Fruit fly (Drosophila melanogaster) whole organism, wandering third instar larva: ENCODE measurements around the gene prtp.

Experiments
- Abd-B ChIP-seq: fragments of >200 bp; optimal IDR thresholded peaks from 2 replicates; lab custom pipeline; 2017; ENCODE audit warnings: missing biosample characterization, missing genetic modification characterization
- CG32264 ChIP-seq: fragments of 200-800 bp; sonication (Bioruptor generic); optimal IDR thresholded peaks from 2 replicates; lab custom pipeline; 2016; ENCODE audit warnings: missing biosample characterization, missing genetic modification characterization
- CG9705 ChIP-seq: fragments of 200-800 bp; sonication (Bioruptor generic); optimal IDR thresholded peaks from 2 replicates; lab custom pipeline; 2018; ENCODE audit warnings: missing biosample characterization, mild to moderate bottlenecking, missing genetic modification characterization
- CrebA ChIP-seq: fragments of 200-800 bp; sonication (Bioruptor generic); optimal IDR thresholded peaks from 2 replicates; lab custom pipeline; 2016; ENCODE audit warnings: missing biosample characterization, mild to moderate bottlenecking, missing genetic modification characterization, borderline replicate concordance
- Dfd ChIP-seq: fragments of >200 bp; optimal IDR thresholded peaks from 2 replicates; lab custom pipeline; 2017; ENCODE audit warnings: missing biosample characterization, missing genetic modification characterization
- Dif ChIP-seq: fragments of 200-275, 200-300 bp; sonication (Bioruptor generic); optimal IDR thresholded peaks from 2 replicates; lab custom pipeline; 2018; ENCODE audit warnings: missing biosample characterization, missing genetic modification characterization; ENCODE audit not compliant: partially characterized antibody
- GATAd ChIP-seq: sonication (Bioruptor generic); optimal IDR thresholded peaks from 2 replicates; lab custom pipeline; 2016; ENCODE audit warnings: missing biosample characterization, missing genetic modification characterization
- HLH106 ChIP-seq: fragments of 200-800 bp; optimal IDR thresholded peaks from 3 replicates; lab custom pipeline; 2019; ENCODE audit warnings: missing biosample characterization, mild to moderate bottlenecking, missing genetic modification characterization, moderate library complexity
- Hnf4 ChIP-seq: fragments of 200-800 bp; sonication (Bioruptor generic); optimal IDR thresholded peaks from 2 replicates; lab custom pipeline; 2016; ENCODE audit warnings: missing biosample characterization, mild to moderate bottlenecking, missing genetic modification characterization
- Hr78 ChIP-seq: fragments of >200 bp; optimal IDR thresholded peaks from 2 replicates; lab custom pipeline; 2017; ENCODE audit warnings: missing biosample characterization, missing genetic modification characterization
- Hr83 ChIP-seq: fragments of 200-300 bp; sonication (Bioruptor generic); optimal IDR thresholded peaks from 2 replicates; lab custom pipeline; 2016; ENCODE audit warnings: missing biosample characterization, mild to moderate bottlenecking, missing genetic modification characterization, moderate library complexity; ENCODE audit not compliant: poor library complexity, severe bottlenecking
- Jra ChIP-seq: sonication (Bioruptor generic); optimal IDR thresholded peaks from 2 replicates; lab custom pipeline; 2016; ENCODE audit warnings: missing biosample characterization, missing genetic modification characterization
- Mio ChIP-seq: sonication (Bioruptor generic); optimal IDR thresholded peaks from 2 replicates; lab custom pipeline; 2016; ENCODE audit warnings: missing biosample characterization, missing genetic modification characterization
- Myc ChIP-seq: fragments of >200 bp; optimal IDR thresholded peaks from 2 replicates; lab custom pipeline; 2017
- N ChIP-seq: fragments of >200 bp; optimal IDR thresholded peaks from 2 replicates; lab custom pipeline; 2018; ENCODE audit warnings: missing biosample characterization, missing external identifiers, missing genetic modification characterization
- OdsH ChIP-seq: fragments of 200-800 bp; sonication (Bioruptor generic); optimal IDR thresholded peaks from 2 replicates; lab custom pipeline; 2016; ENCODE audit warnings: missing biosample characterization, mild to moderate bottlenecking, missing genetic modification characterization
- Rel ChIP-seq, 2 experiments: fragments of 200-800 bp; sonication (Bioruptor generic) in 1 of 2; optimal IDR thresholded peaks; 2 replicates in 1 of 2; 3 replicates in 1 of 2; lab custom pipeline; 2016 to 2019; ENCODE audit warnings: mild to moderate bottlenecking in 2 of 2, missing biosample characterization in 2 of 2, missing genetic modification characterization in 2 of 2, moderate library complexity in 1 of 2
- Sp1 ChIP-seq: fragments of 200-800 bp; sonication (Bioruptor generic); optimal IDR thresholded peaks from 3 replicates; lab custom pipeline; 2019; ENCODE audit warnings: missing biosample characterization, mild to moderate bottlenecking, missing genetic modification characterization, moderate library complexity
- Vsx2 ChIP-seq: fragments of 200-300, 225-300 bp; sonication (Bioruptor generic); optimal IDR thresholded peaks from 2 replicates; lab custom pipeline; 2018; ENCODE audit warnings: missing biosample characterization, missing genetic modification characterization; ENCODE audit not compliant: partially characterized antibody
- br ChIP-seq: fragments of 200-800 bp; sonication (Bioruptor generic); optimal IDR thresholded peaks from 2 replicates; lab custom pipeline; 2016; ENCODE audit warnings: missing biosample characterization, missing genetic modification characterization
- brk ChIP-seq: fragments of 200-800 bp; sonication (Bioruptor generic); optimal IDR thresholded peaks from 2 replicates; lab custom pipeline; 2016; ENCODE audit warnings: missing biosample characterization, mild to moderate bottlenecking, missing genetic modification characterization
- dl ChIP-seq, 2 experiments: fragments of 175-275, 200-275 bp in 1 of 2; fragments of 200-275 bp in 1 of 2; sonication (Bioruptor generic); optimal IDR thresholded peaks; lab custom pipeline; 2018; ENCODE audit warnings: mild to moderate bottlenecking in 2 of 2, missing biosample characterization in 2 of 2, missing genetic modification characterization in 2 of 2, moderate library complexity in 2 of 2; ENCODE audit not compliant: partially characterized antibody in 2 of 2, insufficient read depth in 1 of 2
- dmrt93B ChIP-seq: fragments of 200-800 bp; sonication (Bioruptor generic); optimal IDR thresholded peaks from 2 replicates; lab custom pipeline; 2018; ENCODE audit warnings: missing biosample characterization, mild to moderate bottlenecking, missing genetic modification characterization
- dsf ChIP-seq: sonication (Bioruptor generic); optimal IDR thresholded peaks from 2 replicates; lab custom pipeline; 2016; ENCODE audit warnings: missing biosample characterization, missing genetic modification characterization, borderline replicate concordance
- ey ChIP-seq: fragments of 200-800 bp; sonication (Bioruptor generic); optimal IDR thresholded peaks from 2 replicates; lab custom pipeline; 2016; ENCODE audit warnings: missing biosample characterization, missing genetic modification characterization
- foxo ChIP-seq, 2 experiments: fragments of 200-800 bp; sonication (Bioruptor generic); optimal IDR thresholded peaks; 2 replicates in 1 of 2; 3 replicates in 1 of 2; lab custom pipeline; 2016 to 2017; ENCODE audit warnings: missing biosample characterization in 2 of 2, missing genetic modification characterization in 2 of 2
- fru ChIP-seq: fragments of 200-800 bp; sonication (Bioruptor generic); optimal IDR thresholded peaks from 3 replicates; lab custom pipeline; 2016; ENCODE audit warnings: missing biosample characterization, mild to moderate bottlenecking, missing genetic modification characterization
- h ChIP-seq: fragments of 200-800 bp; sonication (Bioruptor generic); optimal IDR thresholded peaks from 3 replicates; lab custom pipeline; 2016; ENCODE audit warnings: missing biosample characterization, mild to moderate bottlenecking, missing genetic modification characterization
- jim ChIP-seq: fragments of 175-275, 200-325 bp; sonication (Bioruptor generic); optimal IDR thresholded peaks from 2 replicates; lab custom pipeline; 2016; ENCODE audit warnings: missing biosample characterization, mild to moderate bottlenecking, missing genetic modification characterization
- lola ChIP-seq: fragments of >200 bp; optimal IDR thresholded peaks from 2 replicates; lab custom pipeline; 2017; ENCODE audit warnings: missing biosample characterization, missing genetic modification characterization
- pan ChIP-seq: fragments of >200 bp; optimal IDR thresholded peaks from 2 replicates; lab custom pipeline; 2017
- psq ChIP-seq: fragments of 200-800 bp; sonication (Bioruptor generic); optimal IDR thresholded peaks from 3 replicates; lab custom pipeline; 2017; ENCODE audit warnings: missing biosample characterization, mild to moderate bottlenecking, missing genetic modification characterization, moderate library complexity
- rgr ChIP-seq: fragments of 200-800 bp; sonication (Bioruptor generic); optimal IDR thresholded peaks from 3 replicates; lab custom pipeline; 2016; ENCODE audit warnings: missing biosample characterization, mild to moderate bottlenecking, missing genetic modification characterization
- sage ChIP-seq: fragments of 200-800 bp; sonication (Bioruptor generic); optimal IDR thresholded peaks from 2 replicates; lab custom pipeline; 2016; ENCODE audit warnings: missing biosample characterization, mild to moderate bottlenecking, missing genetic modification characterization
- sv ChIP-seq: fragments of 200-800 bp; sonication (Bioruptor generic); optimal IDR thresholded peaks from 3 replicates; lab custom pipeline; 2016; ENCODE audit warnings: missing biosample characterization, missing genetic modification characterization
- tai ChIP-seq: sonication (Bioruptor generic); optimal IDR thresholded peaks from 2 replicates; lab custom pipeline; 2016; ENCODE audit warnings: missing biosample characterization, missing genetic modification characterization
- usp ChIP-seq: fragments of >200 bp; optimal IDR thresholded peaks from 2 replicates; lab custom pipeline; 2017; ENCODE audit warnings: missing biosample characterization, missing genetic modification characterization
- woc ChIP-seq: sonication (Bioruptor generic); optimal IDR thresholded peaks from 2 replicates; lab custom pipeline; 2016; ENCODE audit warnings: missing biosample characterization, mild to moderate bottlenecking, missing genetic modification characterization

Gene prtp

DNA sequence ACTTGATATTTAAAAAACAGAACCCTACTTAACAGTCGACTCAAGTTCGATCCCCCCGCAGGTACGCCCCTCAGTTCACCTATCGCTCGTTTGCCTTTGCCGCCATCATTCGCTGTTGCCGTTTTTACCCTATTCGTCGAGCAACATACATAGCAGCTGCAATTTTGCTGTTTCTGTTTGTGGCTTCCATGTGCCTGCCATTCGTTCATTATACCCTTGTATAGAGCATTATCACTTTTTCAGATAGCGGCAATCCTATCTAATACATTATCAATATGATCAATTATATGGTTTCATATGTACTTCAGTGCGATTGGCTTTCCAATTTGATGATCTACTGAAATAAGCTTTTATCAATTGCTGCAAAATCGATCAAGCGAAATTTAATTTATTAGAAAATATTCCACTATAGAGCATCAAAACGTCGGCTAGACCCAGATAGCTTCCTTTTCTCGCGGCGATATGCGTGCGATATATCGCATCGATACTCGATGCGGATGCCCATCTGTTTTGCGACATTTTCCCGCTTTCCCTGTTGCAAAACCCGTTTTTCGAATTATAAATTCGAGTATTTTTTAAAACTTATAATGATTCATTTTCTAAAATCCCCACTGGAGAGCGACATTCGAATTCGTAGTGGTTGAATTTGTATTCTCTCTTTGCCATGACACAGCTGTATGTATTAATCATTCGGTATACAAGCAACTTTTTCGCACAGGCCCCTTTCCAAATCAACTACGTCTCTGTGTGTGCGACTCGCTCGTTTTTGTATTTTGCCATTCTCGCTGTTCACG is 422 bp upstream of the prtp start (continued):
- TF ChIP-seq jim (GFP tag; lab: Kevin White, UChicago) (no peak), br (GFP tag; lab: Kevin White, UChicago) (peak; percentile 89), psq (GFP tag; lab: Kevin White, UChicago) (peak; percentile 98), dmrt93B (GFP tag; lab: Kevin White, UChicago) (peak; percentile 84), Myc (no peak), pan (lab: Kevin White, UChicago) (no peak)

DNA sequence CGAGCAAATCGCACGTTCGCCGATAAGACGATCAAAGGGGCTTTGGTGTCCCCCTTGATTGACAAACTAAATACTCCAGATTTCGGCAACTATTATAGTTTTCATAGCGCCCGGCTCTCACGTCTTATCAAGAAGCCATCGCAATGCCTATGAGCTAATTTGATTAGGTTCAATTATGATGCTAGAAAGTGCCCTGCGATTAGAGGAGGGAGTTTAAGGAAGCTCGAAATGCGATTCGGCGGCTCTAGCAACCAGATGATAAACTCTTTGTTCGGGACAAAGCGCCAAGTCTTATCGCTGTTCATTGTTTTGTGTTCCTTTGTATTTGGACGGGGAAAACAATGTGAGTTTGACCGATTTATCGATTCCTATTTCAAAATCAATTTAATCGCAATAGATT is 1.3 kb downstream of the prtp start:
- TF ChIP-seq GATAd (GFP tag; lab: Kevin White, UChicago), result no peak
- TF ChIP-seq foxo (GFP tag; optimal IDR thresholded peaks at IDR 0.05; lab: Kevin White, UChicago), result no peak
- no peak for TF ChIP-seq Rel (GFP tag; optimal IDR thresholded peaks at IDR 0.05; lab: Kevin White, UChicago)
- peak; percentile 20 for TF ChIP-seq Rel (tag; optimal IDR thresholded peaks at IDR 0.05; lab: Kevin White, UChicago)

DNA sequence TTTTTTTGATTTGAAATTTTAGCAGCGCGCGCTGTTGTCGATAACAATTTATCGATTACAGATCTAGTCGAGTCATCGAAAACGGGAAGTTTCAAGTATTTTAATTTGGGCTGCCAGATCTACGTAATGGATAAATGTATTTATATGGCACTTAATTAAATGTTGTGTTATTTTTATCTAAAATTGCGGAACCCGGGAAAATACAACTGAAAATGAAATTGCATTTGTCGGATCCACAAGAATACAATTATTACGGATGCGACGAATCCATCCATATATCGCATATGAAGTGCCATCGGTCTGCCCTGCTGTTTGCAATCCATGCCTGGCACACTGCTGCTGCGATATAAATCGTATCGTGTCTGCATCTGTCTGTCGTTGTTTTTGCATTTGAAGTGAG is 3.6 kb downstream of the prtp start, which contains the start of gene Tango10:
Gene Tango10, plus strand, starts transcription at position 108 of the 400 bp plus-strand sequence.
- TF ChIP-seq Mio (GFP tag; lab: Kevin White, UChicago) (no peak), foxo (GFP tag; optimal IDR thresholded peaks at IDR 0.05; lab: Kevin White, UChicago) (peak in 1 of 2 experiments; percentile 76), Hr83 (GFP tag; lab: Kevin White, UChicago) (no peak), Dfd (no peak), ey (GFP tag; lab: Kevin White, UChicago) (peak; percentile 63), br (GFP tag; lab: Kevin White, UChicago) (peak; percentile 25), Myc (no peak), jim (GFP tag; lab: Kevin White, UChicago) (no peak), Abd-B (GFP tag; lab: Kevin White, UChicago) (no peak), GATAd (GFP tag; lab: Kevin White, UChicago) (no peak), OdsH (GFP tag; lab: Kevin White, UChicago) (peak; percentile 42), pan (lab: Kevin White, UChicago) (no peak), psq (GFP tag; lab: Kevin White, UChicago) (peak; percentile 51), dmrt93B (GFP tag; lab: Kevin White, UChicago) (no peak), sv (GFP tag; lab: Kevin White, UChicago) (peak; percentile 7), usp (GFP tag; lab: Kevin White, UChicago) (no peak), sage (no peak), woc (peak; percentile 39), N (GFP tag; lab: Kevin White, UChicago) (no peak), dsf (GFP tag; lab: Kevin White, UChicago) (no peak), tai (GFP tag; lab: Kevin White, UChicago) (no peak), Rel (GFP tag; optimal IDR thresholded peaks at IDR 0.05; lab: Kevin White, UChicago) (no peak), Rel (tag; optimal IDR thresholded peaks at IDR 0.05; lab: Kevin White, UChicago) (peak; percentile 11), CG9705 (GFP tag; lab: Kevin White, UChicago) (peak; percentile 25), Hr78 (GFP tag; lab: Kevin White, UChicago) (no peak), Jra (peak; percentile 60), lola (GFP tag; lab: Kevin White, UChicago) (no peak), CG32264 (GFP tag; lab: Kevin White, UChicago) (no peak), brk (GFP tag; lab: Kevin White, UChicago) (no peak), rgr (GFP tag; lab: Kevin White, UChicago) (peak; percentile 65), HLH106 (tag; lab: Kevin White, UChicago) (peak; percentile 49), h (GFP tag; lab: Kevin White, UChicago) (peak; percentile 67), Dif (GFP tag; lab: Kevin White, UChicago) (peak; percentile 93), Vsx2 (GFP tag; lab: Kevin White, UChicago) (peak; percentile 98), dl (GFP tag; optimal IDR thresholded peaks at IDR 0.05; lab: Kevin White, UChicago; ENCODE audit: insufficient read depth in 1 of 2, partially characterized antibody in 2 of 2) (peak; percentile 90 to 92), Sp1 (GFP tag; lab: Kevin White, UChicago) (peak; percentile 40), CrebA (no peak), Hnf4 (peak; percentile 75), fru (GFP tag; lab: Kevin White, UChicago) (no peak)
